Worm (Caenorhabditis elegans) whole organism, midembryonic: ENCODE results near the gene tpi-1.

Source experiments
- T22C8.4 ChIP-seq: fragments of 200-800 bp; sonication (Bioruptor generic); IDR thresholded peaks from 2 replicates; pipeline ENCODE4 v1.3.6; 2022; ENCODE audit warnings: missing genetic modification characterization, missing compliant biosample characterization
- cog-1 ChIP-seq: sonication (generic microtip); optimal IDR thresholded peaks from 2 replicates; lab custom pipeline; 2016; ENCODE audit warnings: missing genetic modification characterization, missing compliant biosample characterization
- flt-1 ChIP-seq: fragments of 200-800 bp; sonication (Bioruptor generic); IDR thresholded peaks from 2 replicates; pipeline ENCODE4 v1.3.6; 2022; ENCODE audit warnings: missing genetic modification characterization, missing compliant biosample characterization
- med-1 ChIP-seq: sonication (generic microtip); optimal IDR thresholded peaks from 2 replicates; lab custom pipeline; 2017; ENCODE audit warnings: missing genetic modification characterization, mild to moderate bottlenecking, missing compliant biosample characterization, antibody characterized with exemption, missing genetic modification reagents; ENCODE audit not compliant: insufficient read depth
- ref-1 ChIP-seq: fragments of 200-800 bp; sonication (Bioruptor generic); conservative IDR thresholded peaks from 2 replicates; pipeline ENCODE4 v1.3.6; 2022; ENCODE audit warnings: missing genetic modification reagents, missing genetic modification characterization, missing compliant biosample characterization
- tab-1 ChIP-seq: fragments of 200-800 bp; sonication (Bioruptor generic); IDR thresholded peaks from 2 replicates; pipeline ENCODE4 v1.3.6; 2022; ENCODE audit warnings: missing genetic modification characterization, missing compliant biosample characterization

DNA sequence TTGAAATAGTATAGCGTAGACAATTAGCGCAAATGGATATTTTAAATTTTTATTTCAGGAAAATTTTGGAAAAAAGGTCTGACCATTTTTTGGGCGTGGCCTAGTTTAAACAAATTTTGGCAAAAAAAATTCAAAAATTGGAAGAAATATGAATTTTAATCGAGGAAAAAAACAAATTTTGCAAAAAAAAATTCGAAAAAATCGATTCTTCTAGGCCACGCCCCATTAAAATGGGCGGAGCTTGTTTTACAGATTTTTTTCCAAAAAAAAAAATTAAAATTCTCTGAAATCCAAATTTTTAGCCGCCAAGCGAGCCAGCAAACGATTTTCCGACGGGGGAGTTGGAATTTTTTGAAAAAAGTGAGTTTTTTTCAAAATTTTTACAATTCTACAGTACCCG is 10.3 kb upstream of the tpi-1 start, which contains the start of gene nadk-2:
- TF ChIP-seq med-1 (no peak), ref-1 (GFP tag; lab: Robert Waterston, UW) (no peak), flt-1 (GFP tag; lab: Robert Waterston, UW) (no peak), cog-1 (tag; lab: Kevin White, UChicago) (no peak), tab-1 (GFP tag; lab: Robert Waterston, UW) (no peak), T22C8.4 (GFP tag; lab: Robert Waterston, UW) (no peak)
